Worm (Caenorhabditis elegans) whole organism, L1 larva: Measurements from ENCODE around the gene Y41G9A.5.

Experiments
- Y116A8C.19 ChIP-seq: sonication (generic microtip); optimal IDR thresholded peaks from 2 replicates; lab custom pipeline; 2016; ENCODE audit warnings: missing compliant biosample characterization, missing genetic modification characterization, borderline replicate concordance
- aha-1 ChIP-seq: fragments of 150-350 bp; optimal IDR thresholded peaks from 2 replicates; lab custom pipeline; 2014; ENCODE audit warnings: missing biosample characterization, missing genetic modification characterization
- aly-2 ChIP-seq: fragments of 150-350 bp; optimal IDR thresholded peaks from 2 replicates; lab custom pipeline; 2014; ENCODE audit warnings: missing biosample characterization, missing genetic modification characterization
- blmp-1 ChIP-seq: fragments of 150-350 bp; optimal IDR thresholded peaks from 2 replicates; lab custom pipeline; 2014; ENCODE audit warnings: missing biosample characterization, missing genetic modification characterization
- ceh-63 ChIP-seq: fragments of 200-800 bp; sonication (Bioruptor generic); optimal IDR thresholded peaks from 2 replicates; lab custom pipeline; 2018; ENCODE audit warnings: mild to moderate bottlenecking, missing genetic modification characterization, missing compliant biosample characterization
- ceh-8 ChIP-seq: fragments of 200-800 bp; sonication (Bioruptor generic); optimal IDR thresholded peaks from 2 replicates; lab custom pipeline; 2018; ENCODE audit warnings: mild to moderate bottlenecking, missing genetic modification characterization, moderate library complexity, missing compliant biosample characterization
- ceh-82 ChIP-seq, 3 experiments: fragments of 150-350 bp in 1 of 3; sonication (generic microtip) in 2 of 3; optimal IDR thresholded peaks; 2 replicates each; lab custom pipeline; 2014 to 2017; ENCODE audit warnings: missing biosample characterization in 3 of 3, missing genetic modification characterization in 3 of 3
- ceh-88 ChIP-seq: fragments of 200-800 bp; sonication (Bioruptor generic); IDR thresholded peaks from 2 replicates; pipeline ENCODE4 v1.3.6; 2022; ENCODE audit warnings: missing genetic modification characterization, missing compliant biosample characterization
- dpl-1 ChIP-seq, 3 experiments: fragments of 150-350 bp in 2 of 3; sonication (generic microtip) in 1 of 3; optimal IDR thresholded peaks; 2 replicates each; lab custom pipeline; 2014 to 2017; ENCODE audit warnings: missing biosample characterization in 3 of 3, missing genetic modification characterization in 3 of 3, missing genetic modification reagents in 3 of 3
- efl-1 ChIP-seq, 4 experiments: fragments of 150-350 bp; optimal IDR thresholded peaks in 3 of 4; peaks in 1 of 4; 1 replicate in 1 of 4; 2 replicates in 3 of 4; lab custom pipeline; 2014; ENCODE audit warnings: missing biosample characterization in 2 of 4, missing genetic modification characterization in 2 of 4, missing genetic modification reagents in 2 of 4
- elt-2 ChIP-seq: sonication (generic microtip); optimal IDR thresholded peaks from 2 replicates; lab custom pipeline; 2016; ENCODE audit warnings: missing genetic modification characterization, mild to moderate bottlenecking, inconsistent platforms, missing compliant biosample characterization, missing genetic modification reagents
- elt-3 ChIP-seq, 6 experiments: fragments of 150-350 bp in 1 of 6; sonication (generic microtip); optimal IDR thresholded peaks; 2 replicates each; lab custom pipeline; 2017 to 2018; ENCODE audit warnings: missing biosample characterization in 6 of 6, missing genetic modification characterization in 6 of 6, inconsistent platforms in 1 of 6
- fkh-10 ChIP-seq: sonication (generic microtip); optimal IDR thresholded peaks from 2 replicates; lab custom pipeline; 2017; ENCODE audit warnings: missing biosample characterization, missing genetic modification reagents, missing genetic modification characterization
- fkh-8 ChIP-seq: sonication (generic microtip); optimal IDR thresholded peaks from 2 replicates; lab custom pipeline; 2016; ENCODE audit warnings: mild to moderate bottlenecking, missing genetic modification characterization, missing compliant biosample characterization
- fos-1 ChIP-seq: fragments of 150-350 bp; optimal IDR thresholded peaks from 2 replicates; lab custom pipeline; 2014; ENCODE audit warnings: missing biosample characterization, missing genetic modification characterization
- hpl-2 ChIP-seq: fragments of 150-350 bp; optimal IDR thresholded peaks from 2 replicates; lab custom pipeline; 2014; ENCODE audit warnings: missing biosample characterization, missing genetic modification reagents, missing genetic modification characterization
- isw-1 ChIP-seq: fragments of 200-800 bp; sonication (Bioruptor generic); IDR thresholded peaks from 2 replicates; pipeline ENCODE4 v1.3.6; 2022; ENCODE audit warnings: missing genetic modification characterization, missing compliant biosample characterization
- jun-1 ChIP-seq: fragments of 150-350 bp; optimal IDR thresholded peaks from 2 replicates; lab custom pipeline; 2014; ENCODE audit warnings: missing biosample characterization, missing genetic modification reagents, missing genetic modification characterization
- lin-14 ChIP-seq: fragments of 200-800 bp; sonication (Bioruptor generic); optimal IDR thresholded peaks from 2 replicates; lab custom pipeline; 2018; ENCODE audit warnings: mild to moderate bottlenecking, missing genetic modification characterization, moderate library complexity, missing compliant biosample characterization
- lin-15B ChIP-seq: fragments of 150-350 bp; sonication (generic microtip); optimal IDR thresholded peaks from 3 replicates; lab custom pipeline; 2014; ENCODE audit warnings: missing biosample characterization, missing genetic modification characterization
- lin-35 ChIP-seq, 2 experiments: fragments of 150-350 bp; optimal IDR thresholded peaks; 2 replicates each; lab custom pipeline; 2014; ENCODE audit warnings: missing biosample characterization in 2 of 2, missing genetic modification characterization in 2 of 2, missing genetic modification reagents in 2 of 2
- lin-39 ChIP-seq: fragments of 150-350 bp; optimal IDR thresholded peaks from 2 replicates; lab custom pipeline; 2014; ENCODE audit warnings: missing biosample characterization, missing genetic modification reagents, missing genetic modification characterization
- lsy-2 ChIP-seq, 2 experiments: fragments of 150-350 bp; optimal IDR thresholded peaks; 2 replicates each; lab custom pipeline; 2014; ENCODE audit warnings: missing biosample characterization in 2 of 2, missing genetic modification characterization in 2 of 2
- mep-1 ChIP-seq: fragments of 150-350 bp; optimal IDR thresholded peaks from 2 replicates; lab custom pipeline; 2014; ENCODE audit warnings: missing biosample characterization, missing genetic modification characterization
- nhr-11 ChIP-seq: fragments of 150-350 bp; optimal IDR thresholded peaks from 2 replicates; lab custom pipeline; 2014; ENCODE audit warnings: missing biosample characterization, missing genetic modification characterization
- nhr-12 ChIP-seq: sonication (generic microtip); optimal IDR thresholded peaks from 2 replicates; lab custom pipeline; 2017; ENCODE audit warnings: missing biosample characterization, missing genetic modification characterization
- nhr-20 ChIP-seq: sonication (generic microtip); optimal IDR thresholded peaks from 2 replicates; lab custom pipeline; 2016; ENCODE audit warnings: mild to moderate bottlenecking, missing genetic modification characterization, missing compliant biosample characterization
- nhr-237 ChIP-seq: fragments of 150-350 bp; optimal IDR thresholded peaks from 2 replicates; lab custom pipeline; 2014; ENCODE audit warnings: missing biosample characterization, missing genetic modification characterization
- nhr-71 ChIP-seq: sonication (generic microtip); optimal IDR thresholded peaks from 2 replicates; lab custom pipeline; 2016; ENCODE audit warnings: mild to moderate bottlenecking, missing genetic modification characterization, moderate library complexity, missing compliant biosample characterization
- nhr-76 ChIP-seq: sonication (generic microtip); optimal IDR thresholded peaks from 2 replicates; lab custom pipeline; 2017; ENCODE audit warnings: missing biosample characterization, missing genetic modification characterization
- nhr-77 ChIP-seq: fragments of 150-350 bp; optimal IDR thresholded peaks from 2 replicates; lab custom pipeline; 2014; ENCODE audit warnings: missing biosample characterization, missing genetic modification characterization
- nhr-85 ChIP-seq: sonication (generic microtip); peaks from one replicate; lab custom pipeline; 2016; ENCODE audit warnings: missing genetic modification characterization, inconsistent platforms, missing compliant biosample characterization
- nhr-90 ChIP-seq: sonication (generic microtip); optimal IDR thresholded peaks from 2 replicates; lab custom pipeline; 2016; ENCODE audit warnings: mild to moderate bottlenecking, missing genetic modification characterization, missing compliant biosample characterization; ENCODE audit not compliant: poor library complexity
- rnt-1 ChIP-seq: sonication (generic microtip); optimal IDR thresholded peaks from 2 replicates; lab custom pipeline; 2016; ENCODE audit warnings: mild to moderate bottlenecking, missing genetic modification characterization, moderate library complexity, missing compliant biosample characterization
- skn-1 ChIP-seq: fragments of 150-350 bp; optimal IDR thresholded peaks from 2 replicates; lab custom pipeline; 2014; ENCODE audit warnings: missing biosample characterization, missing genetic modification characterization
- snpc-4 ChIP-seq: fragments of 150-350 bp; optimal IDR thresholded peaks from 2 replicates; lab custom pipeline; 2014; ENCODE audit warnings: missing biosample characterization, missing genetic modification characterization
- snu-23 ChIP-seq: sonication (generic microtip); optimal IDR thresholded peaks from 2 replicates; lab custom pipeline; 2016; ENCODE audit warnings: missing genetic modification characterization, missing compliant biosample characterization
- sox-4 ChIP-seq: sonication (generic microtip); optimal IDR thresholded peaks from 2 replicates; lab custom pipeline; 2016; ENCODE audit warnings: missing genetic modification characterization, missing compliant biosample characterization
- sptf-1 ChIP-seq: fragments of 150-350 bp; optimal IDR thresholded peaks from 2 replicates; lab custom pipeline; 2014; ENCODE audit warnings: missing biosample characterization, missing genetic modification characterization
- swsn-7 ChIP-seq: sonication (generic microtip); optimal IDR thresholded peaks from 2 replicates; lab custom pipeline; 2016; ENCODE audit warnings: missing genetic modification characterization, missing compliant biosample characterization
- unc-30 ChIP-seq: sonication (generic microtip); optimal IDR thresholded peaks from 2 replicates; lab custom pipeline; 2017; ENCODE audit warnings: missing biosample characterization, missing genetic modification characterization
- unc-62 ChIP-seq: fragments of 150-350 bp; optimal IDR thresholded peaks from 2 replicates; lab custom pipeline; 2014; ENCODE audit warnings: missing biosample characterization, missing genetic modification reagents, missing genetic modification characterization
- unc-86 ChIP-seq: sonication (generic microtip); optimal IDR thresholded peaks from 2 replicates; lab custom pipeline; 2016; ENCODE audit warnings: missing genetic modification characterization, missing compliant biosample characterization
- xbp-1 ChIP-seq: sonication (generic microtip); optimal IDR thresholded peaks from 2 replicates; lab custom pipeline; 2016; ENCODE audit warnings: missing genetic modification characterization, missing compliant biosample characterization
- ztf-11 ChIP-seq, 2 experiments: sonication (generic microtip); optimal IDR thresholded peaks; 2 replicates each; lab custom pipeline; 2016 to 2017; ENCODE audit warnings: missing genetic modification characterization in 2 of 2, missing biosample characterization in 1 of 2, missing compliant biosample characterization in 1 of 2

Y41G9A.5 gene

ce11 chrX:2903715-2904419 lies 42.6 kb upstream of the Y41G9A.5 start:
- TF ChIP-seq hpl-2 (GFP tag; lab: Kevin White, UChicago) (no peak), ztf-11 (tag; optimal IDR thresholded peaks at IDR 0.05; lab: Kevin White, UChicago) (no peak), nhr-237 (tag; lab: Kevin White, UChicago) (no peak), efl-1 (optimal IDR thresholded peaks at IDR 0.05; lab: Kevin White, UChicago) (no peak), efl-1 (GFP tag; optimal IDR thresholded peaks at IDR 0.05 in 1 of 2; lab: Kevin White, UChicago) (peak in 1 of 2 experiments; percentile 23), lin-39 (tag; lab: Kevin White, UChicago) (no peak), lsy-2 (tag; optimal IDR thresholded peaks at IDR 0.05; lab: Kevin White, UChicago) (no peak), lin-35 (GFP tag; optimal IDR thresholded peaks at IDR 0.05; lab: Kevin White, UChicago) (no peak), lin-14 (GFP tag; lab: Kevin White, UChicago) (peak; percentile 65), blmp-1 (tag; lab: Kevin White, UChicago) (peak; percentile 46), elt-2 (tag; lab: Kevin White, UChicago) (peak; percentile 44), snu-23 (GFP tag; lab: Kevin White, UChicago) (peak; percentile 13), ceh-8 (no peak), mep-1 (peak; percentile 50)
- TF ChIP-seq, all 84 proteins: peak for 6

ce11 chrX:2906062-2906732 lies 40.3 kb upstream of the Y41G9A.5 start:
- TF ChIP-seq blmp-1 (tag; lab: Kevin White, UChicago) (peak; percentile 18), ceh-63 (GFP tag; lab: Kevin White, UChicago) (no peak), nhr-90 (tag; lab: Kevin White, UChicago) (no peak), elt-2 (tag; lab: Kevin White, UChicago) (peak; percentile 29), aha-1 (tag; lab: Kevin White, UChicago) (no peak), ceh-88 (GFP tag; lab: Robert Waterston, UW) (no peak), dpl-1 (GFP tag; optimal IDR thresholded peaks at IDR 0.05; lab: Kevin White, UChicago) (no peak)
- TF ChIP-seq, all 84 proteins: peak for 2

DNA sequence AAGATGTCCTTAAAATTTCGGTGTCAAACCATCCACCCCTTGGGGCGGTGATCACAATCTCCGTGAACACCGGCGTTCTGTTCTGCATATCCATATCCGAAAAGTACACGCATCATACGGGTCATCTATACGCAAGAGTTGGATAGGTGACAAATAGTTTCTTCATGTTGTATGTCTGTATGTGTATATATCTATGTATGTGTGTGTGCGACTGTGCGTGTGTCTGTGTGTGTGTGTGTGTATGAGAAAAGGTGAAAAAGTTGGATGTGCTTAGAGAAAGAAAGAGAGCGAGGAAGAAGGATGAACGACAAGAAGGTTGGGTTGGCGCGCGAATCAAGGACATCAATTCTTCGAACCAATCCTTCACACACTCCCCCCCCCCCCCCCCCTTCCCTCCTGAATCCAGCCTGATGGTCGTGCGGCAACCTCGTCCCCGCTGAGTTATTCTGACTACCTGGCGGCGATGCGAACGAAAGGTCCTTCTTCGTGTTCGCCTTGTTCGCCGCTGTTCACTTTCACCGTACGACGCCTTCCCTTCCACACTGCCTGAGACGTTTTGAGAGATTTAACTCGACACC lies 39.1 kb upstream of the Y41G9A.5 start:
- TF ChIP-seq rnt-1 (peak; percentile 17), lin-15B (tag; lab: Kevin White, UChicago) (no peak), ceh-88 (GFP tag; lab: Robert Waterston, UW) (no peak), aha-1 (tag; lab: Kevin White, UChicago) (no peak), sptf-1 (tag; lab: Kevin White, UChicago) (no peak), lin-35 (GFP tag; optimal IDR thresholded peaks at IDR 0.05; lab: Kevin White, UChicago) (no peak), sox-4 (tag; lab: Kevin White, UChicago) (no peak), elt-3 (tag; optimal IDR thresholded peaks at IDR 0.05; lab: Kevin White, UChicago) (peak in 2 of 6 experiments; percentile 8 to 54), skn-1 (no peak), elt-2 (tag; lab: Kevin White, UChicago) (no peak), ztf-11 (tag; optimal IDR thresholded peaks at IDR 0.05; lab: Kevin White, UChicago) (no peak), nhr-237 (tag; lab: Kevin White, UChicago) (no peak), ceh-82 (tag; optimal IDR thresholded peaks at IDR 0.05; lab: Kevin White, UChicago) (no peak), blmp-1 (tag; lab: Kevin White, UChicago) (peak; percentile 76), aly-2 (tag; lab: Kevin White, UChicago) (no peak), nhr-12 (tag; lab: Kevin White, UChicago) (no peak), nhr-76 (no peak), fos-1 (tag; lab: Kevin White, UChicago) (no peak), swsn-7 (tag; lab: Kevin White, UChicago) (no peak), unc-86 (tag; lab: Kevin White, UChicago) (no peak), nhr-85 (tag; lab: Kevin White, UChicago) (peak; percentile 87), fkh-8 (no peak), snpc-4 (tag; lab: Kevin White, UChicago) (no peak), isw-1 (no peak), nhr-71 (tag; lab: Kevin White, UChicago) (peak; percentile 19), unc-30 (tag; lab: Kevin White, UChicago) (no peak), nhr-77 (tag; lab: Kevin White, UChicago) (no peak), unc-62 (GFP tag; lab: Kevin White, UChicago) (no peak), Y116A8C.19 (tag; lab: Kevin White, UChicago) (no peak), jun-1 (tag; lab: Kevin White, UChicago) (no peak), nhr-20 (tag; lab: Kevin White, UChicago) (peak; percentile 8), nhr-11 (tag; lab: Kevin White, UChicago) (no peak), xbp-1 (tag; lab: Kevin White, UChicago) (no peak), fkh-10 (GFP tag; lab: Kevin White, UChicago) (no peak)
